Worm (Caenorhabditis elegans) whole organism, L4/young adult: ENCODE results near the gene F21C10.5.

Experiments used
- W03F9.2 ChIP-seq: fragments of 150-350 bp; optimal IDR thresholded peaks from 2 replicates; lab custom pipeline; 2014; ENCODE audit warnings: missing biosample characterization, missing genetic modification characterization
- dao-5 ChIP-seq: sonication (generic microtip); optimal IDR thresholded peaks from 2 replicates; lab custom pipeline; 2016; ENCODE audit warnings: missing genotype, missing genetic modification characterization, moderate library complexity, missing compliant biosample characterization
- him-1 ChIP-seq: sonication (generic microtip); optimal IDR thresholded peaks from 2 replicates; lab custom pipeline; 2016; ENCODE audit warnings: missing genotype, missing genetic modification reagents, missing genetic modification characterization, missing compliant biosample characterization

ce11 chrV:9096674-9097073, 28.8 kb upstream of the F21C10.5 start:
- TF ChIP-seq him-1 (tag; lab: Kevin White, UChicago) (no peak), dao-5 (tag; lab: Kevin White, UChicago) (no peak), W03F9.2 (tag; lab: Kevin White, UChicago) (no peak)
